Fruit fly (Drosophila melanogaster) whole organism, adult: ENCODE measurements around the gene Eig71Eg.

Experiments
- CG5204 ChIP-seq: fragments of 200-800 bp; sonication (Bioruptor generic); optimal IDR thresholded peaks from 2 replicates; lab custom pipeline; 2016; ENCODE audit warnings: missing biosample characterization, missing genetic modification characterization
- toe ChIP-seq: fragments of 200-800 bp; sonication (Bioruptor generic); optimal IDR thresholded peaks from 2 replicates; lab custom pipeline; 2016; ENCODE audit warnings: missing biosample characterization, missing genetic modification characterization

DNA sequence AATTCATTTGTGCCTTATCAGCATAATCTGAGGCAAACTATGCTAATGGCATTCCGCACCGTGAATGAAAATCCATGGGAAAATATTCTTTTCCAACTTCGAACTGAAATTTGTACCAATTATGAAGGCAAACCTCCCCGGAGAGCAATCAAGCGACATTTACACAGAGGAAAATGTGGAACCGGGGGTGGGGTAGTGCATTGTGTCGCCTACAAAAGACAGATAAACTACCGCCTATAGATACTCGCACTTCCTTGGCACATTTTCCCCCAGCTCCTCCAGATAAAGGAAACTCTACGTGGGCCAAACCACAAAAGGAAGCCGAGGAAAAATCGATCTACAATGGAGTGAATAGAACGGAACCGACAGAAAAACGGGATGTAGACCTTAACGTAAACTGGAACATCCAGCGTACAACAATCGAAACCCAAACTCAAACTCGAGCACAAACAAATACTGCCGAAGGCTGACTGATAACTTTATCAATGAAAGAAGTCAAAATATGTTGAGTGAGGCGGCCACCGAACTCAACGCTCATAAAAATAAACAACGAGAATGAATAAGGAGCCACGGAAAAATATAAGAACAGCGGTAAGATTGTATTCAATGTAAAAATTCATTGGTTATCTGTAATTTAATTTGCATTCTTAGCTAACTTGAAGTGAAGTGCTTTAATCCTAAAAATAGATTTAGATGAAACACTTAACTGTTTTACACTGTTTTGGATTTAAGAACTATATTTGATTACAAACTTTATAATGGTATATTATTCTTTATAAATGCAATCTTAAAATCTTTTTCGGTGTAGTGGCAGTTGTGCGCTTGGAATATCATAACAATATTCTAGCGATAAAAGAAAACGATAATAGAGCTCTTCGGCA is 33.5 kb downstream of the Eig71Eg start:
- no peak for TF ChIP-seq toe (GFP tag; lab: Kevin White, UChicago)
- no peak for TF ChIP-seq CG5204 (GFP tag; lab: Kevin White, UChicago)
